Fruit fly (Drosophila melanogaster) whole organism: ENCODE results near the gene CG33784.

ENCODE experiments used
- CG8478 ChIP-seq: fragments of >200 bp; optimal IDR thresholded peaks from 2 replicates; lab custom pipeline; 2018; ENCODE audit warnings: inconsistent platforms
- Dll ChIP-seq: fragments of >200 bp; optimal IDR thresholded peaks from 2 replicates; lab custom pipeline; 2017
- EcR ChIP-seq, 2 experiments: fragments of >200 bp; optimal IDR thresholded peaks; 2 replicates each; lab custom pipeline; 2017; ENCODE audit warnings: missing biosample characterization in 2 of 2, missing genetic modification characterization in 2 of 2, missing genetic modification reagents in 2 of 2
- pan ChIP-seq: fragments of >200 bp; optimal IDR thresholded peaks from 2 replicates; lab custom pipeline; 2017
- psq ChIP-seq: fragments of >200 bp; optimal IDR thresholded peaks from 2 replicates; lab custom pipeline; 2017
- usp ChIP-seq: fragments of >200 bp; optimal IDR thresholded peaks from 2 replicates; lab custom pipeline; 2017; ENCODE audit warnings: missing biosample characterization, missing genetic modification characterization, mixed read lengths

Gene CG33784

dm6 chr3R:10090906-10091305 lies 23.2 kb downstream of the CG33784 start:
- TF ChIP-seq EcR (GFP tag; optimal IDR thresholded peaks at IDR 0.05; lab: Kevin White, UChicago): no peak
- no peak for TF ChIP-seq pan (lab: Kevin White, UChicago)
- TF ChIP-seq Dll (lab: Kevin White, UChicago): no peak
- no peak for TF ChIP-seq psq (lab: Kevin White, UChicago)

- TF ChIP-seq pan (lab: Kevin White, UChicago) (no peak), psq (lab: Kevin White, UChicago) (no peak), CG8478 (lab: Kevin White, UChicago) (no peak), Dll (lab: Kevin White, UChicago) (no peak), EcR (GFP tag; optimal IDR thresholded peaks at IDR 0.05; lab: Kevin White, UChicago) (no peak)
Observed at dm6 chr3R:10091513-10091912, 23.8 kb downstream of the CG33784 start.

dm6 chr3R:10093252-10094030 lies 25.7 kb downstream of the CG33784 start:
- TF ChIP-seq pan (lab: Kevin White, UChicago): no peak
- TF ChIP-seq psq (lab: Kevin White, UChicago): no peak
- no peak for TF ChIP-seq CG8478 (lab: Kevin White, UChicago)
- no peak for TF ChIP-seq usp
- no peak for TF ChIP-seq Dll (lab: Kevin White, UChicago)
- TF ChIP-seq EcR (GFP tag; optimal IDR thresholded peaks at IDR 0.05; lab: Kevin White, UChicago): no peak

- TF ChIP-seq pan (lab: Kevin White, UChicago): no peak
- TF ChIP-seq psq (lab: Kevin White, UChicago): no peak
- TF ChIP-seq CG8478 (lab: Kevin White, UChicago): no peak
- TF ChIP-seq Dll (lab: Kevin White, UChicago): no peak
- TF ChIP-seq EcR (GFP tag; optimal IDR thresholded peaks at IDR 0.05; lab: Kevin White, UChicago): no peak
Observed at dm6 chr3R:10095052-10095451, 27.3 kb downstream of the CG33784 start.

- TF ChIP-seq usp (no peak), CG8478 (lab: Kevin White, UChicago) (no peak), psq (lab: Kevin White, UChicago) (no peak), EcR (GFP tag; optimal IDR thresholded peaks at IDR 0.05; lab: Kevin White, UChicago) (no peak), pan (lab: Kevin White, UChicago) (no peak), Dll (lab: Kevin White, UChicago) (no peak)
Observed at dm6 chr3R:10095765-10096164, 28.1 kb downstream of the CG33784 start.

dm6 chr3R:10097531-10098295 lies 30.0 kb downstream of the CG33784 start:
- TF ChIP-seq EcR (GFP tag; optimal IDR thresholded peaks at IDR 0.05; lab: Kevin White, UChicago): no peak
- no peak for TF ChIP-seq pan (lab: Kevin White, UChicago)

dm6 chr3R:10098296-10098675 lies 30.6 kb downstream of the CG33784 start:
- TF ChIP-seq psq (lab: Kevin White, UChicago): no peak
- TF ChIP-seq usp: no peak

- TF ChIP-seq pan (lab: Kevin White, UChicago): no peak
- no peak for TF ChIP-seq psq (lab: Kevin White, UChicago)
- TF ChIP-seq Dll (lab: Kevin White, UChicago): no peak
- no peak for TF ChIP-seq EcR (GFP tag; optimal IDR thresholded peaks at IDR 0.05; lab: Kevin White, UChicago)
- TF ChIP-seq CG8478 (lab: Kevin White, UChicago): no peak
- TF ChIP-seq usp: no peak
Observed at dm6 chr3R:10099401-10099848, 31.7 kb downstream of the CG33784 start.

- TF ChIP-seq Dll (lab: Kevin White, UChicago): no peak
- TF ChIP-seq EcR (GFP tag; optimal IDR thresholded peaks at IDR 0.05; lab: Kevin White, UChicago): no peak
- TF ChIP-seq CG8478 (lab: Kevin White, UChicago): no peak
- no peak for TF ChIP-seq usp
- TF ChIP-seq pan (lab: Kevin White, UChicago): no peak
- no peak for TF ChIP-seq psq (lab: Kevin White, UChicago)
Observed at dm6 chr3R:10100498-10101196, 32.9 kb downstream of the CG33784 start.

- no peak for TF ChIP-seq usp
- no peak for TF ChIP-seq pan (lab: Kevin White, UChicago)
- no peak for TF ChIP-seq Dll (lab: Kevin White, UChicago)
- no peak for TF ChIP-seq psq (lab: Kevin White, UChicago)
- TF ChIP-seq CG8478 (lab: Kevin White, UChicago): no peak
- no peak for TF ChIP-seq EcR (GFP tag; optimal IDR thresholded peaks at IDR 0.05; lab: Kevin White, UChicago)
Observed at dm6 chr3R:10106796-10107195, 39.1 kb downstream of the CG33784 start.

- TF ChIP-seq psq (lab: Kevin White, UChicago): no peak
- TF ChIP-seq CG8478 (lab: Kevin White, UChicago): no peak
- TF ChIP-seq pan (lab: Kevin White, UChicago): no peak
- no peak for TF ChIP-seq EcR (GFP tag; optimal IDR thresholded peaks at IDR 0.05; lab: Kevin White, UChicago)
- no peak for TF ChIP-seq usp
- TF ChIP-seq Dll (lab: Kevin White, UChicago): no peak
Observed at dm6 chr3R:10108289-10108928, 40.7 kb downstream of the CG33784 start.
